Fruit fly (Drosophila melanogaster) whole organism, embryonic: ENCODE measurements around the gene Cad74A.

Experiments used
- CG17361 ChIP-seq: fragments of 200-800 bp; sonication (Bioruptor generic); IDR thresholded peaks from 3 replicates; pipeline ENCODE4 v1.3.6; 2022; ENCODE audit warnings: missing biosample characterization, missing genetic modification characterization
- CG8478 ChIP-seq: fragments of >200 bp; optimal IDR thresholded peaks from 2 replicates; lab custom pipeline; 2018
- nau ChIP-seq: fragments of 200-800 bp; sonication (Bioruptor generic); optimal IDR thresholded peaks from 3 replicates; lab custom pipeline; 2017; ENCODE audit warnings: missing biosample characterization, mild to moderate bottlenecking, missing genetic modification characterization, missing genetic modification reagents

DNA sequence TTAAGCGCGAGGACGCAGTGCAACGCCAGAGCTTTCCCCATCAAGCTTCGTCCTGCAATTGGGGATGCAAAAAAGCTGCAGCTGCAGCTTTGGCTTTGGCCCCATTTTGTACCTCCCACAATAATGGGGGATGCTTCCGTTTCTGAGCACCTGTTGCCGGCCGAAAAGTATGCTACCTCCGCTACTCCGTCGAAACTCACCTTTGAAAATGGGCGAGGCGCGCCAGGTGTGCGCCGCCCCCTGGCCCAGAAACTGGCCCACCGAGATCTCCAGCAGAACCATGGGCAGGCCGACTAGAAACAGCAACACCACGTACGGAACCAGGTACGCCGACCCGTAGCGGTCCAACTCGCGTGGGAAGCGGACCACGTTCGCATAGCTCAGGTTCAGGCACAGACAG lies 22.1 kb upstream of the Cad74A start:
- TF ChIP-seq nau (GFP tag; lab: Kevin White, UChicago): no peak
- no peak for TF ChIP-seq CG8478 (lab: Kevin White, UChicago)
- no peak for TF ChIP-seq CG17361 (GFP tag; lab: Robert Waterston, UW)
